Fruit fly (Drosophila melanogaster) whole organism, embryonic: ENCODE data around the gene cmb.

Source experiments
- Ada2b ChIP-seq: fragments of 200-800 bp; sonication (Bioruptor generic); IDR thresholded peaks from 2 replicates; pipeline ENCODE4 v1.3.6; 2022; ENCODE audit warnings: missing biosample characterization, missing genetic modification characterization
- Adf1 ChIP-seq: fragments of 200-800 bp; sonication (Bioruptor generic); IDR thresholded peaks from 2 replicates; pipeline ENCODE4 v1.3.6; 2022; ENCODE audit warnings: missing biosample characterization, missing genetic modification characterization
- CG10147 ChIP-seq: fragments of 200-800 bp; sonication (Bioruptor generic); optimal IDR thresholded peaks from 2 replicates; lab custom pipeline; 2019; ENCODE audit warnings: missing biosample characterization, mild to moderate bottlenecking, missing genetic modification characterization, moderate library complexity
- CG12391 ChIP-seq: fragments of 200-800 bp; sonication (Bioruptor generic); optimal IDR thresholded peaks from 3 replicates; lab custom pipeline; 2018; ENCODE audit warnings: missing biosample characterization, mild to moderate bottlenecking, missing genetic modification characterization, moderate library complexity
- CG14014 ChIP-seq: fragments of 200-800 bp; sonication (Bioruptor generic); IDR thresholded peaks from 2 replicates; pipeline ENCODE4 v1.3.6; 2022; ENCODE audit warnings: missing biosample characterization, missing genetic modification characterization
- CG15073 ChIP-seq: fragments of 200-800 bp; sonication (Bioruptor generic); optimal IDR thresholded peaks from 2 replicates; lab custom pipeline; 2016; ENCODE audit warnings: missing biosample characterization, missing genetic modification characterization
- CG15269 ChIP-seq: fragments of 200-800 bp; sonication (Bioruptor generic); optimal IDR thresholded peaks from 2 replicates; lab custom pipeline; 2018; ENCODE audit warnings: missing biosample characterization, mild to moderate bottlenecking, missing genetic modification characterization, moderate library complexity
- CG16779 ChIP-seq: fragments of 200-800 bp; sonication (Bioruptor generic); IDR thresholded peaks from 2 replicates; pipeline ENCODE4 v1.3.6; 2022; ENCODE audit warnings: missing biosample characterization, missing genetic modification characterization
- CG17385 ChIP-seq: fragments of 200-800 bp; sonication (Bioruptor generic); optimal IDR thresholded peaks from 3 replicates; lab custom pipeline; 2018; ENCODE audit warnings: missing biosample characterization, mild to moderate bottlenecking, missing genetic modification characterization
- CG17612 ChIP-seq: fragments of 200-800 bp; sonication (Bioruptor generic); IDR thresholded peaks from 2 replicates; pipeline ENCODE4 v1.3.6; 2022; ENCODE audit warnings: missing biosample characterization, missing genetic modification characterization
- CG18011 ChIP-seq: fragments of 200-800 bp; sonication (Bioruptor generic); optimal IDR thresholded peaks from 2 replicates; lab custom pipeline; 2017; ENCODE audit warnings: missing biosample characterization, missing genetic modification characterization, mild to moderate bottlenecking, moderate library complexity, missing genotype
- CG2120 ChIP-seq: fragments of 200-800 bp; sonication (Bioruptor generic); optimal IDR thresholded peaks from 3 replicates; lab custom pipeline; 2016; ENCODE audit warnings: missing biosample characterization, missing genetic modification characterization
- CG31441 ChIP-seq: fragments of 200-800 bp; sonication (Bioruptor generic); IDR thresholded peaks from 2 replicates; pipeline ENCODE4 v1.3.6; 2022; ENCODE audit warnings: missing biosample characterization, missing genetic modification characterization
- CG32532 ChIP-seq: fragments of 200-800 bp; sonication (Bioruptor generic); IDR thresholded peaks from 2 replicates; pipeline ENCODE4 v1.3.6; 2022; ENCODE audit warnings: missing biosample characterization, missing genetic modification characterization
- CG32772 ChIP-seq: fragments of 200-800 bp; sonication (Bioruptor generic); IDR thresholded peaks from 2 replicates; pipeline ENCODE4 v1.3.6; 2022; ENCODE audit warnings: missing biosample characterization, missing genetic modification characterization
- CG4360 ChIP-seq: fragments of 200-800 bp; sonication (Bioruptor generic); IDR thresholded peaks from 2 replicates; pipeline ENCODE4 v1.3.6; 2022; ENCODE audit warnings: missing biosample characterization, missing genetic modification characterization
- CG7556 ChIP-seq: fragments of 200-800 bp; sonication (Bioruptor generic); optimal IDR thresholded peaks from 2 replicates; lab custom pipeline; 2017; ENCODE audit warnings: missing biosample characterization, mild to moderate bottlenecking, missing genetic modification characterization
- CG8359 ChIP-seq: fragments of 200-800 bp; sonication (Bioruptor generic); optimal IDR thresholded peaks from 2 replicates; lab custom pipeline; 2017; ENCODE audit warnings: missing biosample characterization, mild to moderate bottlenecking, missing genetic modification characterization, borderline replicate concordance
- CG8944 ChIP-seq: fragments of 200-800 bp; sonication (Bioruptor generic); optimal IDR thresholded peaks from 3 replicates; lab custom pipeline; 2016; ENCODE audit warnings: missing biosample characterization, missing genetic modification characterization
- Dip3 ChIP-seq: fragments of 200-800 bp; sonication (Bioruptor generic); optimal IDR thresholded peaks from 3 replicates; lab custom pipeline; 2016; ENCODE audit warnings: missing biosample characterization, missing genetic modification characterization
- Hmr ChIP-seq: fragments of 200-800 bp; sonication (Bioruptor generic); optimal IDR thresholded peaks from 3 replicates; lab custom pipeline; 2017; ENCODE audit warnings: mild to moderate bottlenecking, missing biosample characterization, missing genetic modification reagents, missing genetic modification characterization
- Hr39 ChIP-seq: fragments of >200 bp; optimal IDR thresholded peaks from 2 replicates; lab custom pipeline; 2017
- NfI ChIP-seq: fragments of 200-800 bp; sonication (Bioruptor generic); optimal IDR thresholded peaks from 3 replicates; lab custom pipeline; 2018; ENCODE audit warnings: missing biosample characterization, mild to moderate bottlenecking, missing genetic modification characterization, moderate library complexity
- Stat92E ChIP-seq, 3 experiments: fragments of >200 bp in 2 of 3; fragments of 200-800 bp in 1 of 3; sonication (Bioruptor generic) in 1 of 3; optimal IDR thresholded peaks; 2 replicates each; lab custom pipeline; 2017 to 2019; ENCODE audit warnings: missing biosample characterization in 3 of 3, missing genetic modification characterization in 3 of 3, mild to moderate bottlenecking in 1 of 3, moderate library complexity in 1 of 3
- Xrp1 ChIP-seq: fragments of 200-800 bp; sonication (Bioruptor generic); IDR thresholded peaks from 2 replicates; pipeline ENCODE4 v1.3.6; 2022; ENCODE audit warnings: missing biosample characterization, missing genetic modification characterization
- YL-1 ChIP-seq: fragments of 200-800 bp; sonication (Bioruptor generic); optimal IDR thresholded peaks from 3 replicates; lab custom pipeline; 2017; ENCODE audit warnings: missing biosample characterization, mild to moderate bottlenecking, missing genetic modification characterization
- al ChIP-seq: fragments of 200-800 bp; sonication (Bioruptor generic); IDR thresholded peaks from 2 replicates; pipeline ENCODE4 v1.3.6; 2022; ENCODE audit warnings: missing biosample characterization, missing genetic modification characterization
- bcd ChIP-seq: fragments of 200-800 bp; sonication (Bioruptor generic); optimal IDR thresholded peaks from 2 replicates; lab custom pipeline; 2017; ENCODE audit warnings: missing biosample characterization, mild to moderate bottlenecking, missing genetic modification characterization
- chinmo ChIP-seq: fragments of 200-800 bp; sonication (Bioruptor generic); IDR thresholded peaks from 4 replicates; pipeline ENCODE4 v1.3.6; 2022; ENCODE audit warnings: missing biosample characterization, missing genetic modification characterization; ENCODE audit not compliant: partially characterized antibody
- crol ChIP-seq: fragments of 200-800 bp; sonication (Bioruptor generic); IDR thresholded peaks from 2 replicates; pipeline ENCODE4 v1.3.6; 2022; ENCODE audit warnings: missing biosample characterization, missing genetic modification characterization
- dpn ChIP-seq, 2 experiments: fragments of 200-800 bp; sonication (Bioruptor generic); optimal IDR thresholded peaks; 3 replicates each; lab custom pipeline; 2016; ENCODE audit warnings: missing biosample characterization in 2 of 2, missing genetic modification characterization in 2 of 2
- fu2 ChIP-seq: fragments of 200-800 bp; sonication (Bioruptor generic); optimal IDR thresholded peaks from 2 replicates; lab custom pipeline; 2016; ENCODE audit warnings: missing biosample characterization, missing genetic modification characterization
- grau ChIP-seq: fragments of 200-800 bp; optimal IDR thresholded peaks from 3 replicates; lab custom pipeline; 2019; ENCODE audit warnings: missing biosample characterization, mild to moderate bottlenecking, missing genetic modification characterization, moderate library complexity
- ind ChIP-seq: fragments of 200-800 bp; sonication (Bioruptor generic); optimal IDR thresholded peaks from 3 replicates; lab custom pipeline; 2016; ENCODE audit warnings: missing biosample characterization, missing genetic modification characterization
- kay ChIP-seq: fragments of 200-800 bp; sonication (Bioruptor generic); optimal IDR thresholded peaks from 2 replicates; lab custom pipeline; 2016; ENCODE audit warnings: missing biosample characterization, missing genetic modification characterization
- lilli ChIP-seq: fragments of 200-800 bp; sonication (Bioruptor generic); optimal IDR thresholded peaks from 3 replicates; lab custom pipeline; 2016; ENCODE audit warnings: missing biosample characterization, missing genetic modification characterization
- lmd ChIP-seq: fragments of 200-800 bp; sonication (Bioruptor generic); IDR thresholded peaks from 2 replicates; pipeline ENCODE4 v1.3.6; 2022; ENCODE audit warnings: missing biosample characterization, missing genetic modification characterization
- mam ChIP-seq: fragments of 200-800 bp; sonication (Bioruptor generic); optimal IDR thresholded peaks from 3 replicates; lab custom pipeline; 2016; ENCODE audit warnings: missing biosample characterization, missing genetic modification characterization
- mirr ChIP-seq: fragments of 200-800 bp; sonication (Bioruptor generic); optimal IDR thresholded peaks from 3 replicates; lab custom pipeline; 2018; ENCODE audit warnings: missing biosample characterization, mild to moderate bottlenecking, missing genetic modification characterization
- sd ChIP-seq: fragments of 200-800 bp; sonication (Bioruptor generic); optimal IDR thresholded peaks from 3 replicates; lab custom pipeline; 2018; ENCODE audit warnings: missing biosample characterization, mild to moderate bottlenecking, missing genetic modification characterization, moderate library complexity
- sens ChIP-seq: fragments of 200-800 bp; sonication (Bioruptor generic); peaks from one replicate; lab custom pipeline; 2016; ENCODE audit warnings: missing biosample characterization, missing genetic modification characterization
- sens-2 ChIP-seq: fragments of 200-800 bp; sonication (Bioruptor generic); IDR thresholded peaks from 2 replicates; pipeline ENCODE4 v1.3.6; 2022; ENCODE audit warnings: missing biosample characterization, missing genetic modification characterization
- slbo ChIP-seq: fragments of 200-800 bp; sonication (Bioruptor generic); IDR thresholded peaks from 2 replicates; pipeline ENCODE4 v1.3.6; 2022; ENCODE audit warnings: missing biosample characterization, missing genetic modification characterization
- slou ChIP-seq: fragments of 200-800 bp; sonication (Bioruptor generic); optimal IDR thresholded peaks from 3 replicates; lab custom pipeline; 2016; ENCODE audit warnings: missing biosample characterization, missing genetic modification characterization
- sr ChIP-seq: fragments of 200-800 bp; sonication (Bioruptor generic); IDR thresholded peaks from 3 replicates; pipeline ENCODE4 v1.3.6; 2022; ENCODE audit warnings: missing biosample characterization, missing genetic modification characterization
- sug ChIP-seq: fragments of 200-800 bp; optimal IDR thresholded peaks from 2 replicates; lab custom pipeline; 2019; ENCODE audit warnings: missing biosample characterization, mild to moderate bottlenecking, missing genetic modification characterization, moderate library complexity
- tna ChIP-seq: fragments of 200-800 bp; sonication (Bioruptor generic); IDR thresholded peaks from 2 replicates; pipeline ENCODE4 v1.3.6; 2022; ENCODE audit warnings: missing biosample characterization, missing genetic modification characterization; ENCODE audit not compliant: partially characterized antibody
- wdn ChIP-seq: fragments of 200-800 bp; sonication (Bioruptor generic); IDR thresholded peaks from 2 replicates; pipeline ENCODE4 v1.3.6; 2022; ENCODE audit warnings: missing biosample characterization, missing genetic modification characterization
- zfh2 ChIP-seq: fragments of 200-800 bp; sonication (Bioruptor generic); optimal IDR thresholded peaks from 2 replicates; lab custom pipeline; 2016; ENCODE audit warnings: missing biosample characterization, missing genetic modification characterization

The cmb gene

DNA sequence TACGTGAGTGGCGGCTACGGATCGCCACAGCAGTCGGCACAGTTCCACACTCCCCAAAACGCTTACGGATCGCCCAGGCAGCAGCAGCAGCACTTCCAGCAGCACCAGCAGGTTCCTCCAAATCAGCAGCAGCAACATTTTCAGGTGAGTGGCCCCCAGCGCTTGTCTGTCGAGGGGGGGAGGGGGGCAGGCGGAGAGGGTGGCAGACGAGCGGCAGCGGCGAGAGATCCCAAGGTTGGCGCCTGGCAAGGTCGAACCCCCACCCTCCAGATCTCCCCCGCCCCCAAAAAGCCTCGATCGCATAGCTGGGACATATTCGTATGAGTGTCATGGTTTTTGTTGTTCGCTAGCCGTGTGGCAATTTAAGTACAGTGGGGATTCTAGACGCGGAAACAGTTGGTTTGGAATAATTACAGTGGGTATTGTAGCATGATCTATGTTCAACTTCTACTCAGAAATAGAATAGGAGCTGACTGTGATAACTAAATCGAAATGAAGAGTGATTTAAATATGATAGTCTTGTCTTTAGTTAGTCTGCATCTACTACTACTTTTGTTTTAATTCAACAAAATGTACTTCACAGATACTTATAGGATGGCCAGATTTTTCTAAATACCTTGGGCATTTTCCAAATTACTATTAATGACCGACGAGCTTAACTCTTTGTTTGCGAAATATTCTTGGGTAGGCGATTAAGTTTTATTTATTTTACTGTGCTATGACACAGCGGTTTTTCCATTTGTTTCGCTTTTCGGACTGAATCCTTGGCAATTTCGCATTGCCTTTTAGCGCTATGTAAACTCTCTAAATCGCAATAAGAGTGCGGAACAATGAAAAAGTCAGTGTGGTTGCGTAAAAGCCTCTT lies 36.2 kb downstream of the cmb start (continued):
- TF ChIP-seq zfh2 (peak; percentile 24), CG8944 (no peak), Hmr (peak; percentile 32), CG31441 (GFP tag; lab: Robert Waterston, UW) (no peak), Ada2b (GFP tag; lab: Robert Waterston, UW) (0 out of 2 replicates have a peak, but pooled peaks have one; percentile 15), ind (GFP tag; lab: Kevin White, UChicago) (peak; percentile 34), sug (no peak), CG17612 (GFP tag; lab: Robert Waterston, UW) (no peak), sens-2 (GFP tag; lab: Robert Waterston, UW) (0 out of 2 replicates have a peak, but pooled peaks have one; percentile 6), CG10147 (GFP tag; lab: Kevin White, UChicago) (peak; percentile 28), NfI (GFP tag; lab: Kevin White, UChicago) (peak; percentile 29), slbo (GFP tag; lab: Robert Waterston, UW) (peak; percentile 67), Stat92E (GFP tag; optimal IDR thresholded peaks at IDR 0.05; lab: Kevin White, UChicago) (no peak), CG16779 (no peak), crol (GFP tag; lab: Robert Waterston, UW) (peak; percentile 81), sr (GFP tag; lab: Robert Waterston, UW) (0 out of 3 replicates have a peak, but pooled peaks have one; percentile 37), CG12391 (tag; lab: Kevin White, UChicago) (peak; percentile 10), al (GFP tag; lab: Robert Waterston, UW) (peak; percentile 8; the same call in 1 of the 2 replicates), CG15269 (tag; lab: Kevin White, UChicago) (peak; percentile 64), tna (GFP tag; lab: Robert Waterston, UW) (0 out of 2 replicates have a peak, but pooled peaks have one; percentile 34), dpn (GFP tag; optimal IDR thresholded peaks at IDR 0.05; lab: Kevin White, UChicago) (peak in 1 of 2 experiments; percentile 22), lilli (GFP tag; lab: Kevin White, UChicago) (peak; percentile 33), sens (GFP tag; lab: Kevin White, UChicago) (peak; percentile 29), sd (tag; lab: Kevin White, UChicago) (peak; percentile 67), slou (GFP tag; lab: Kevin White, UChicago) (peak; percentile 10), grau (tag; lab: Kevin White, UChicago) (peak; percentile 86), CG18011 (GFP tag; lab: Kevin White, UChicago) (no peak), fu2 (GFP tag; lab: Kevin White, UChicago) (peak; percentile 1), CG7556 (GFP tag; lab: Kevin White, UChicago) (peak; percentile 20), CG17385 (GFP tag; lab: Kevin White, UChicago) (peak; percentile 10), CG8359 (no peak), Dip3 (GFP tag; lab: Kevin White, UChicago) (peak; percentile 29), mam (GFP tag; lab: Kevin White, UChicago) (peak; percentile 37), CG4360 (no peak), bcd (GFP tag; lab: Kevin White, UChicago) (peak; percentile 22), Adf1 (GFP tag; lab: Robert Waterston, UW) (peak; percentile 16; the same call in 1 of the 2 replicates), YL-1 (GFP tag; lab: Kevin White, UChicago) (no peak), Xrp1 (GFP tag; lab: Robert Waterston, UW) (0 out of 2 replicates have a peak, but pooled peaks have one; percentile 12), CG2120 (GFP tag; lab: Kevin White, UChicago) (peak; percentile 60), CG14014 (GFP tag; lab: Robert Waterston, UW) (0 out of 2 replicates have a peak, but pooled peaks have one; percentile 44), lmd (GFP tag; lab: Robert Waterston, UW) (peak; percentile 55), chinmo (GFP tag; lab: Robert Waterston, UW) (0 out of 4 replicates have a peak, but pooled peaks have one; percentile 46), CG32532 (GFP tag; lab: Robert Waterston, UW) (peak; percentile 61), mirr (GFP tag; lab: Kevin White, UChicago) (peak; percentile 11), CG32772 (0 out of 2 replicates have a peak, but pooled peaks have one; percentile 22), wdn (GFP tag; lab: Robert Waterston, UW) (0 out of 2 replicates have a peak, but pooled peaks have one; percentile 9), Hr39 (lab: Kevin White, UChicago) (peak; percentile 24), CG15073 (GFP tag; lab: Kevin White, UChicago) (no peak), kay (GFP tag; lab: Kevin White, UChicago) (no peak)
